Worm (Caenorhabditis elegans) whole organism, mixed stage, embryonic: ENCODE data around the gene moa-1.

Experiments used
- M03D4.4 ChIP-seq: sonication (generic microtip); optimal IDR thresholded peaks from 2 replicates; lab custom pipeline; 2017; ENCODE audit warnings: mild to moderate bottlenecking, missing genetic modification characterization, missing compliant biosample characterization
- bed-3 ChIP-seq: fragments of 200-800 bp; sonication (Bioruptor generic); optimal IDR thresholded peaks from 3 replicates; lab custom pipeline; 2018; ENCODE audit warnings: mild to moderate bottlenecking, missing genetic modification characterization, moderate library complexity, missing compliant biosample characterization
- blmp-1 ChIP-seq: fragments of 150-350 bp; optimal IDR thresholded peaks from 2 replicates; lab custom pipeline; 2014; ENCODE audit warnings: missing biosample characterization, missing genetic modification characterization
- ceh-39 ChIP-seq: fragments of 150-350 bp; optimal IDR thresholded peaks from 2 replicates; lab custom pipeline; 2014; ENCODE audit warnings: missing biosample characterization, missing genetic modification characterization
- ceh-43 ChIP-seq: fragments of 200-800 bp; sonication (Bioruptor generic); optimal IDR thresholded peaks from 2 replicates; lab custom pipeline; 2018; ENCODE audit warnings: mild to moderate bottlenecking, missing genetic modification characterization, moderate library complexity, missing compliant biosample characterization
- ceh-83 ChIP-seq: fragments of 200-800 bp; sonication (Bioruptor generic); optimal IDR thresholded peaks from 2 replicates; lab custom pipeline; 2018; ENCODE audit warnings: mild to moderate bottlenecking, missing genetic modification characterization, missing compliant biosample characterization
- ces-1 ChIP-seq: fragments of 150-350 bp; optimal IDR thresholded peaks from 2 replicates; lab custom pipeline; 2014; ENCODE audit warnings: missing biosample characterization, missing genetic modification reagents, missing genetic modification characterization
- cnd-1 ChIP-seq: fragments of 200-800 bp; sonication (Bioruptor generic); optimal IDR thresholded peaks from 2 replicates; lab custom pipeline; 2018; ENCODE audit warnings: mild to moderate bottlenecking, missing genetic modification characterization, missing compliant biosample characterization
- drap-1 ChIP-seq: fragments of 200-800 bp; sonication (Bioruptor generic); optimal IDR thresholded peaks from 3 replicates; lab custom pipeline; 2018; ENCODE audit warnings: mild to moderate bottlenecking, missing genetic modification characterization, missing compliant biosample characterization
- elt-1 ChIP-seq: sonication (generic microtip); optimal IDR thresholded peaks from 2 replicates; lab custom pipeline; 2017; ENCODE audit warnings: missing genetic modification characterization, mild to moderate bottlenecking, missing compliant biosample characterization, antibody characterized with exemption, moderate library complexity, borderline replicate concordance; ENCODE audit not compliant: insufficient read depth
- elt-3 ChIP-seq: fragments of 150-350 bp; optimal IDR thresholded peaks from 2 replicates; lab custom pipeline; 2014; ENCODE audit warnings: missing biosample characterization, missing genetic modification characterization
- flh-1 ChIP-seq: fragments of 200-800 bp; sonication (Bioruptor generic); optimal IDR thresholded peaks from 2 replicates; lab custom pipeline; 2018; ENCODE audit warnings: mild to moderate bottlenecking, missing genetic modification characterization, moderate library complexity, missing compliant biosample characterization
- ham-2 ChIP-seq: fragments of 200-800 bp; sonication (Bioruptor generic); optimal IDR thresholded peaks from 2 replicates; lab custom pipeline; 2018; ENCODE audit warnings: mild to moderate bottlenecking, missing genetic modification characterization, missing compliant biosample characterization
- hlh-1 ChIP-seq: fragments of 150-350 bp; optimal IDR thresholded peaks from 2 replicates; lab custom pipeline; 2014; ENCODE audit warnings: missing biosample characterization, missing genetic modification reagents, missing genetic modification characterization
- lin-13 ChIP-seq: fragments of 150-350 bp; optimal IDR thresholded peaks from 2 replicates; lab custom pipeline; 2014; ENCODE audit warnings: missing biosample characterization, missing genetic modification characterization
- lin-32 ChIP-seq: fragments of 200-800 bp; sonication (Bioruptor generic); optimal IDR thresholded peaks from 2 replicates; lab custom pipeline; 2018; ENCODE audit warnings: mild to moderate bottlenecking, missing genetic modification characterization, missing compliant biosample characterization
- lsy-2 ChIP-seq: fragments of 150-350 bp; optimal IDR thresholded peaks from 2 replicates; lab custom pipeline; 2014; ENCODE audit warnings: missing biosample characterization, missing genetic modification characterization
- mab-5 ChIP-seq: fragments of 150-350 bp; optimal IDR thresholded peaks from 2 replicates; lab custom pipeline; 2014; ENCODE audit warnings: missing biosample characterization, missing genetic modification characterization
- mep-1 ChIP-seq: fragments of 150-350 bp; optimal IDR thresholded peaks from 2 replicates; lab custom pipeline; 2017; ENCODE audit warnings: missing biosample characterization, missing genetic modification reagents, missing genetic modification characterization, inconsistent platforms
- mls-2 ChIP-seq: sonication (generic microtip); optimal IDR thresholded peaks from 2 replicates; lab custom pipeline; 2016; ENCODE audit warnings: mild to moderate bottlenecking, missing genetic modification characterization, moderate library complexity, missing compliant biosample characterization
- nhr-12 ChIP-seq: fragments of 150-350 bp; optimal IDR thresholded peaks from 2 replicates; lab custom pipeline; 2014; ENCODE audit warnings: missing biosample characterization, missing genetic modification characterization
- nhr-2 ChIP-seq: fragments of 150-350 bp; optimal IDR thresholded peaks from 2 replicates; lab custom pipeline; 2014; ENCODE audit warnings: missing biosample characterization, missing genetic modification characterization
- nhr-237 ChIP-seq: fragments of 150-350 bp; optimal IDR thresholded peaks from 2 replicates; lab custom pipeline; 2014; ENCODE audit warnings: missing biosample characterization, missing genetic modification characterization
- nhr-28 ChIP-seq: fragments of 150-350 bp; optimal IDR thresholded peaks from 2 replicates; lab custom pipeline; 2014; ENCODE audit warnings: missing biosample characterization, missing genetic modification characterization
- nhr-76 ChIP-seq: sonication (generic microtip); optimal IDR thresholded peaks from 2 replicates; lab custom pipeline; 2017; ENCODE audit warnings: missing biosample characterization, missing genetic modification characterization
- pha-4 ChIP-seq: fragments of 150-350 bp; optimal IDR thresholded peaks from 2 replicates; lab custom pipeline; 2018; ENCODE audit warnings: missing biosample characterization, missing genetic modification reagents, missing genetic modification characterization
- sem-2 ChIP-seq: fragments of 200-800 bp; sonication (Bioruptor generic); optimal IDR thresholded peaks from 2 replicates; lab custom pipeline; 2018; ENCODE audit warnings: mild to moderate bottlenecking, missing genetic modification characterization, missing compliant biosample characterization
- snpc-4 ChIP-seq: fragments of 150-350 bp; optimal IDR thresholded peaks from 2 replicates; lab custom pipeline; 2014; ENCODE audit warnings: missing biosample characterization, missing genetic modification characterization
- sptf-1 ChIP-seq: sonication (generic microtip); optimal IDR thresholded peaks from 2 replicates; lab custom pipeline; 2017; ENCODE audit warnings: mild to moderate bottlenecking, missing genetic modification characterization, moderate library complexity, missing compliant biosample characterization
- tbx-8 ChIP-seq: fragments of 200-800 bp; sonication (Bioruptor generic); optimal IDR thresholded peaks from 2 replicates; lab custom pipeline; 2018; ENCODE audit warnings: mild to moderate bottlenecking, missing genetic modification characterization, moderate library complexity, missing compliant biosample characterization
- unc-120 ChIP-seq: sonication (generic microtip); optimal IDR thresholded peaks from 2 replicates; lab custom pipeline; 2017; ENCODE audit warnings: missing genetic modification characterization, missing compliant biosample characterization; ENCODE audit not compliant: poor library complexity, severe bottlenecking
- unc-39 ChIP-seq: fragments of 150-350 bp; optimal IDR thresholded peaks from 2 replicates; lab custom pipeline; 2014; ENCODE audit warnings: missing biosample characterization, missing genetic modification characterization
- unc-62 ChIP-seq: fragments of 150-350 bp; optimal IDR thresholded peaks from 2 replicates; lab custom pipeline; 2014; ENCODE audit warnings: missing biosample characterization, missing genetic modification reagents, missing genetic modification characterization
- ztf-11 ChIP-seq: fragments of 150-350 bp; optimal IDR thresholded peaks from 2 replicates; lab custom pipeline; 2014; ENCODE audit warnings: missing biosample characterization, missing genetic modification characterization

moa-1 gene

ce11 chrIII:1925786-1926185 is 43.9 kb downstream of the moa-1 start:
- TF ChIP-seq sem-2 (GFP tag; lab: Kevin White, UChicago) (no peak), mep-1 (tag; lab: Kevin White, UChicago) (no peak), unc-39 (no peak), nhr-76 (tag; lab: Kevin White, UChicago) (no peak), pha-4 (tag; lab: Kevin White, UChicago) (no peak)

ce11 chrIII:1925048-1925537 is 44.6 kb downstream of the moa-1 start:
- TF ChIP-seq unc-120 (tag; lab: Kevin White, UChicago) (peak; percentile 93), nhr-12 (tag; lab: Kevin White, UChicago) (no peak), flh-1 (GFP tag; lab: Kevin White, UChicago) (no peak), elt-3 (peak; percentile 73), pha-4 (tag; lab: Kevin White, UChicago) (peak; percentile 94), lsy-2 (tag; lab: Kevin White, UChicago) (peak; percentile 78), nhr-237 (tag; lab: Kevin White, UChicago) (peak; percentile 95), tbx-8 (GFP tag; lab: Kevin White, UChicago) (no peak), ham-2 (GFP tag; lab: Kevin White, UChicago) (peak; percentile 82), drap-1 (peak; percentile 72), ztf-11 (tag; lab: Kevin White, UChicago) (peak; percentile 68), blmp-1 (tag; lab: Kevin White, UChicago) (peak; percentile 85), lin-13 (peak; percentile 53), mab-5 (tag; lab: Kevin White, UChicago) (peak; percentile 51), ces-1 (GFP tag; lab: Kevin White, UChicago) (peak; percentile 91), ceh-39 (tag; lab: Kevin White, UChicago) (peak; percentile 25), elt-1 (tag; lab: Kevin White, UChicago) (peak; percentile 58), M03D4.4 (tag; lab: Kevin White, UChicago) (peak; percentile 84), nhr-76 (tag; lab: Kevin White, UChicago) (no peak), ceh-83 (peak; percentile 6), hlh-1 (tag; lab: Kevin White, UChicago) (peak; percentile 94), unc-39 (no peak), bed-3 (no peak), sptf-1 (peak; percentile 86), mls-2 (tag; lab: Kevin White, UChicago) (peak; percentile 65), mep-1 (tag; lab: Kevin White, UChicago) (peak; percentile 90), sem-2 (GFP tag; lab: Kevin White, UChicago) (no peak), nhr-28 (peak; percentile 32), ceh-43 (GFP tag; lab: Kevin White, UChicago) (peak; percentile 62), unc-62 (GFP tag; lab: Kevin White, UChicago) (peak; percentile 98), cnd-1 (tag; lab: Kevin White, UChicago) (no peak), nhr-2 (tag; lab: Kevin White, UChicago) (peak; percentile 64)

ce11 chrIII:1923419-1924318 is 46.0 kb downstream of the moa-1 start:
- TF ChIP-seq M03D4.4 (tag; lab: Kevin White, UChicago), result peak; percentile 72
- TF ChIP-seq bed-3, result peak; percentile 42
- TF ChIP-seq mep-1 (tag; lab: Kevin White, UChicago), result peak; percentile 79
- TF ChIP-seq mls-2 (tag; lab: Kevin White, UChicago), result peak; percentile 83
- TF ChIP-seq ham-2 (GFP tag; lab: Kevin White, UChicago), result peak; percentile 98
- peak; percentile 98 for TF ChIP-seq unc-62 (GFP tag; lab: Kevin White, UChicago)
- TF ChIP-seq unc-39, result no peak
- TF ChIP-seq ceh-39 (tag; lab: Kevin White, UChicago), result no peak
- TF ChIP-seq unc-120 (tag; lab: Kevin White, UChicago), result peak; percentile 94
- peak; percentile 31 for TF ChIP-seq cnd-1 (tag; lab: Kevin White, UChicago)
- TF ChIP-seq nhr-2 (tag; lab: Kevin White, UChicago), result peak; percentile 47
- peak; percentile 89 for TF ChIP-seq sptf-1
- peak; percentile 52 for TF ChIP-seq lsy-2 (tag; lab: Kevin White, UChicago)
- peak; percentile 30 for TF ChIP-seq elt-3
- no peak for TF ChIP-seq lin-32
- peak; percentile 78 for TF ChIP-seq nhr-237 (tag; lab: Kevin White, UChicago)
- peak; percentile 60 for TF ChIP-seq blmp-1 (tag; lab: Kevin White, UChicago)
- TF ChIP-seq ceh-43 (GFP tag; lab: Kevin White, UChicago), result peak; percentile 29
- peak; percentile 42 for TF ChIP-seq mab-5 (tag; lab: Kevin White, UChicago)
- peak; percentile 74 for TF ChIP-seq tbx-8 (GFP tag; lab: Kevin White, UChicago)
- TF ChIP-seq nhr-76 (tag; lab: Kevin White, UChicago), result no peak
- TF ChIP-seq ces-1 (GFP tag; lab: Kevin White, UChicago), result peak; percentile 82
- no peak for TF ChIP-seq lin-13
- TF ChIP-seq elt-1 (tag; lab: Kevin White, UChicago), result no peak
- no peak for TF ChIP-seq sem-2 (GFP tag; lab: Kevin White, UChicago)
- no peak for TF ChIP-seq snpc-4 (tag; lab: Kevin White, UChicago)
- peak; percentile 91 for TF ChIP-seq pha-4 (tag; lab: Kevin White, UChicago)
- no peak for TF ChIP-seq flh-1 (GFP tag; lab: Kevin White, UChicago)
- TF ChIP-seq nhr-28, result no peak
- TF ChIP-seq ztf-11 (tag; lab: Kevin White, UChicago), result peak; percentile 42
- TF ChIP-seq drap-1, result peak; percentile 64
- TF ChIP-seq hlh-1 (tag; lab: Kevin White, UChicago), result peak; percentile 94
- TF ChIP-seq nhr-12 (tag; lab: Kevin White, UChicago), result peak; percentile 3
- peak; percentile 11 for TF ChIP-seq ceh-83
